Fruit fly (Drosophila melanogaster) whole organism, embryonic: ENCODE data around the gene vih.

Experiments used
- CG4707 ChIP-seq: fragments of 200-800 bp; sonication (Bioruptor generic); optimal IDR thresholded peaks from 2 replicates; lab custom pipeline; 2018; ENCODE audit warnings: missing biosample characterization, mild to moderate bottlenecking, missing genetic modification characterization, moderate library complexity
- CG4730 ChIP-seq: fragments of 200-800 bp; sonication (Bioruptor generic); IDR thresholded peaks from 2 replicates; pipeline ENCODE4 v1.3.6; 2022; ENCODE audit warnings: missing biosample characterization, missing genetic modification characterization
- Camta ChIP-seq: fragments of 200-800 bp; sonication (Bioruptor generic); optimal IDR thresholded peaks from 2 replicates; lab custom pipeline; 2016; ENCODE audit warnings: missing biosample characterization, missing genetic modification characterization
- Dll ChIP-seq: fragments of 200-800 bp; sonication (Bioruptor generic); IDR thresholded peaks from 4 replicates; pipeline ENCODE4 v1.3.6; 2022; ENCODE audit warnings: missing biosample characterization, missing genetic modification characterization; ENCODE audit not compliant: partially characterized antibody
- HHEX ChIP-seq: fragments of 200-800 bp; sonication (Bioruptor generic); optimal IDR thresholded peaks from 3 replicates; lab custom pipeline; 2017; ENCODE audit warnings: missing biosample characterization, mild to moderate bottlenecking, missing genetic modification characterization, missing genetic modification reagents
- Hmr ChIP-seq: fragments of 200-800 bp; sonication (Bioruptor generic); optimal IDR thresholded peaks from 3 replicates; lab custom pipeline; 2017; ENCODE audit warnings: mild to moderate bottlenecking, missing biosample characterization, missing genetic modification reagents, missing genetic modification characterization
- Optix ChIP-seq: fragments of 200-800 bp; sonication (Bioruptor generic); IDR thresholded peaks from 3 replicates; pipeline ENCODE4 v1.3.6; 2022; ENCODE audit warnings: missing biosample characterization, missing genetic modification characterization
- nau ChIP-seq: fragments of 200-800 bp; sonication (Bioruptor generic); optimal IDR thresholded peaks from 3 replicates; lab custom pipeline; 2017; ENCODE audit warnings: missing biosample characterization, mild to moderate bottlenecking, missing genetic modification characterization, missing genetic modification reagents
- otp ChIP-seq: fragments of 200-800 bp; sonication (Bioruptor generic); IDR thresholded peaks from 3 replicates; pipeline ENCODE4, ENCODE4 v1.3.6; 2022; ENCODE audit warnings: missing biosample characterization, missing genetic modification characterization
- sc ChIP-seq, 3 experiments: fragments of >200 bp in 2 of 3; fragments of 200-800 bp in 1 of 3; sonication (Bioruptor generic) in 1 of 3; optimal IDR thresholded peaks; 2 replicates in 2 of 3; 3 replicates in 1 of 3; lab custom pipeline; 2017; ENCODE audit warnings: mild to moderate bottlenecking in 1 of 3, missing biosample characterization in 1 of 3, missing genetic modification characterization in 1 of 3, missing genetic modification reagents in 1 of 3
- zf30C ChIP-seq: fragments of 200-800 bp; sonication (Bioruptor generic); optimal IDR thresholded peaks from 3 replicates; lab custom pipeline; 2018; ENCODE audit warnings: missing biosample characterization, mild to moderate bottlenecking, missing genetic modification characterization

DNA sequence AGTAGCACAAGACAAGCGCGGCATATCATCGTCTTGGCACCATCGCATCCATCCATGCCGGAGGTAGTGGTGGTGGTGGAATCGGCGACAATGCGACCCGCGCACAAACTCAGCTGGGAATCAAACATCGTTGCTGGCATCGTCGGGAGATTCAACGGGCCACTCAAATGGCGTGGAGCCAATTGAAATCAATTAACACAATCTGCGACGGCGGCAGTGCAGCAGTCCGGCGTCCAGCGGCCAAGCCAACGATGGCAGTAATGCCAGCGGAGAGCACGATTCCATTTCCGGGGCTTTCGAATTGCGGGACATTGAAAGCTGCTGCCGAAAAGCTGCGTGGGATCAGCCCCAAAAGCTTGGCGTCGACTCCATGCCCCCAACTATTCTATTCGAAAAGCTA, 3.5 kb downstream of the vih start, which contains the start of gene CG10654:
- TF ChIP-seq CG4730 (GFP tag; lab: Robert Waterston, UW), result no peak
- no peak for TF ChIP-seq HHEX (GFP tag; lab: Kevin White, UChicago)
- TF ChIP-seq zf30C (GFP tag; lab: Kevin White, UChicago), result no peak
- no peak for TF ChIP-seq Optix
- TF ChIP-seq CG4707 (GFP tag; lab: Kevin White, UChicago), result no peak
- TF ChIP-seq sc (optimal IDR thresholded peaks at IDR 0.05; lab: Kevin White, UChicago), result no peak
- no peak for TF ChIP-seq sc (GFP tag; optimal IDR thresholded peaks at IDR 0.05; lab: Kevin White, UChicago)
- no peak for TF ChIP-seq Dll (GFP tag; lab: Robert Waterston, UW)
- no peak for TF ChIP-seq nau
- TF ChIP-seq otp (GFP tag; lab: Robert Waterston, UW), result no peak
- TF ChIP-seq Hmr (GFP tag; lab: Kevin White, UChicago), result no peak
- TF ChIP-seq Camta (GFP tag; lab: Kevin White, UChicago), result no peak
